Worm (Caenorhabditis elegans) whole organism, midembryonic: Measurements from ENCODE around the gene sna-3.

ENCODE experiments used
- T22C8.4 ChIP-seq: fragments of 200-800 bp; sonication (Bioruptor generic); IDR thresholded peaks from 2 replicates; pipeline ENCODE4 v1.3.6; 2022; ENCODE audit warnings: missing genetic modification characterization, missing compliant biosample characterization
- cog-1 ChIP-seq: sonication (generic microtip); optimal IDR thresholded peaks from 2 replicates; lab custom pipeline; 2016; ENCODE audit warnings: missing genetic modification characterization, missing compliant biosample characterization
- flt-1 ChIP-seq: fragments of 200-800 bp; sonication (Bioruptor generic); IDR thresholded peaks from 2 replicates; pipeline ENCODE4 v1.3.6; 2022; ENCODE audit warnings: missing genetic modification characterization, missing compliant biosample characterization
- klf-2 ChIP-seq: fragments of 200-800 bp; sonication (Bioruptor generic); conservative IDR thresholded peaks from 2 replicates; pipeline ENCODE4 v1.3.6; 2022; ENCODE audit warnings: missing genetic modification reagents, missing genetic modification characterization, missing compliant biosample characterization
- ref-1 ChIP-seq: fragments of 200-800 bp; sonication (Bioruptor generic); conservative IDR thresholded peaks from 2 replicates; pipeline ENCODE4 v1.3.6; 2022; ENCODE audit warnings: missing genetic modification reagents, missing genetic modification characterization, missing compliant biosample characterization
- tab-1 ChIP-seq: fragments of 200-800 bp; sonication (Bioruptor generic); IDR thresholded peaks from 2 replicates; pipeline ENCODE4 v1.3.6; 2022; ENCODE audit warnings: missing genetic modification characterization, missing compliant biosample characterization
- ztf-23 ChIP-seq: fragments of 200-800 bp; sonication (Bioruptor generic); IDR thresholded peaks from 2 replicates; pipeline ENCODE4 v1.3.6; 2022; ENCODE audit warnings: missing genetic modification reagents, missing genetic modification characterization, missing compliant biosample characterization
- ztf-29 ChIP-seq: fragments of 200-800 bp; sonication (Bioruptor generic); IDR thresholded peaks from 2 replicates; pipeline ENCODE4 v1.3.6; 2022; ENCODE audit warnings: missing genetic modification reagents, missing genetic modification characterization, missing compliant biosample characterization

DNA sequence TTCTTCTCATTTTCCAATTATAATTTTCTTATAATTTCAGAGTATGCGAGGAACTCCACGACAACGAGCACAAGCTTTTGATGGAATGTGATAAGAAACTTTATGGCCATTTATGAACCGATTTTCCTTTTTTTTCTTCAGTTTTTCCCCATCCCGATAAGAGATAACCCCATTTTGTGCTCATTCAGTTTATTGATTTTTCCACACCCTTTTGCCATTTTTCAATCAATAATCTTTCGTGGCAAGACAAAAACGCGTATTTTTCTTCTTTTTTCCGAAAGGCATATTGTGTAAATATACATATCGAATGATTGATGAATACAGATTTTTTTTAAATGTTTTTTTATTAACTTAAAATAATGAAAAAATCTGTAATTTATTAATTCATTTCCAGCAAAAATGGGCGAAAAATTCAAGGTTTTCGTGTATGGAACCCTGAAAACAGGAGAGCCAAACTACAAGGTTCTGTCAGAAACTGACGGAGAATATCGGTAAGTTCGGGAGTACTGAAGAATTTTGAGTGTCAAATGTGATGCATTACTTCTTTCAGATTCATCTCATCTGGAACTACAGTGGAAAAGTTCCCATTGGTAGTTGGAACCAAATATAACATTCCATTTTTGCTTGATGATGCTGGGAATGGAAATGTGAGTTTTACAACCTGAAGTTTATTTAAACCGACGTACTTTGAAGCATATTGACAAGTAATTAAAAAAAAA lies 41.6 kb downstream of the sna-3 start, which contains the start of gene F42A10.9:
- TF ChIP-seq ref-1 (GFP tag; lab: Robert Waterston, UW) (no peak), klf-2 (GFP tag; lab: Robert Waterston, UW) (no peak), cog-1 (no peak), T22C8.4 (GFP tag; lab: Robert Waterston, UW) (0 out of 2 replicates have a peak, but pooled peaks have one; percentile 16), flt-1 (no peak), ztf-23 (no peak), tab-1 (GFP tag; lab: Robert Waterston, UW) (no peak), ztf-29 (GFP tag; lab: Robert Waterston, UW) (no peak)
